Worm (Caenorhabditis elegans) whole organism, L2 larva: ENCODE results near the gene C27A7.6.

ENCODE experiments used
- C34F6.9 ChIP-seq: fragments of 150-350 bp; optimal IDR thresholded peaks from 2 replicates; lab custom pipeline; 2014; ENCODE audit warnings: missing biosample characterization, missing genetic modification characterization
- R02D3.7 ChIP-seq: fragments of 150-350 bp; optimal IDR thresholded peaks from 2 replicates; lab custom pipeline; 2014; ENCODE audit warnings: missing biosample characterization, missing genetic modification characterization
- ZK546.5 ChIP-seq: sonication (generic microtip); optimal IDR thresholded peaks from 2 replicates; lab custom pipeline; 2017; ENCODE audit warnings: missing biosample characterization, missing genetic modification characterization
- alr-1 ChIP-seq: fragments of 150-350 bp; optimal IDR thresholded peaks from 2 replicates; lab custom pipeline; 2014; ENCODE audit warnings: missing biosample characterization, missing genetic modification characterization
- aly-2 ChIP-seq: fragments of 150-350 bp; optimal IDR thresholded peaks from 2 replicates; lab custom pipeline; 2014; ENCODE audit warnings: missing biosample characterization, missing genetic modification characterization
- ama-1 ChIP-seq: fragments of 150-350 bp; optimal IDR thresholded peaks from 2 replicates; lab custom pipeline; 2018; ENCODE audit warnings: inconsistent platforms
- blmp-1 ChIP-seq: sonication (generic microtip); optimal IDR thresholded peaks from 2 replicates; lab custom pipeline; 2017; ENCODE audit warnings: missing genetic modification characterization, mild to moderate bottlenecking, missing compliant biosample characterization, antibody characterized with exemption, moderate library complexity; ENCODE audit not compliant: insufficient read depth
- ceh-82 ChIP-seq: fragments of 150-350 bp; optimal IDR thresholded peaks from 2 replicates; lab custom pipeline; 2014; ENCODE audit warnings: missing biosample characterization, missing genetic modification characterization
- crh-2 ChIP-seq: sonication (generic microtip); optimal IDR thresholded peaks from 2 replicates; lab custom pipeline; 2017; ENCODE audit warnings: missing biosample characterization, missing genetic modification characterization
- fos-1 ChIP-seq: fragments of 150-350 bp; optimal IDR thresholded peaks from 2 replicates; lab custom pipeline; 2014; ENCODE audit warnings: missing biosample characterization, missing genetic modification characterization
- gmeb-1 ChIP-seq: fragments of 150-350 bp; optimal IDR thresholded peaks from 2 replicates; lab custom pipeline; 2014; ENCODE audit warnings: missing biosample characterization, missing genetic modification characterization
- lin-11 ChIP-seq: fragments of 150-350 bp; sonication (generic microtip); optimal IDR thresholded peaks from 2 replicates; lab custom pipeline; 2014; ENCODE audit warnings: missing biosample characterization, missing genetic modification characterization, inconsistent platforms, mixed read lengths
- lin-13 ChIP-seq: fragments of 150-350 bp; optimal IDR thresholded peaks from 2 replicates; lab custom pipeline; 2014; ENCODE audit warnings: missing biosample characterization, missing genetic modification reagents, missing genetic modification characterization
- lin-39 ChIP-seq: fragments of 150-350 bp; optimal IDR thresholded peaks from 2 replicates; lab custom pipeline; 2014; ENCODE audit warnings: missing biosample characterization, missing genetic modification reagents, missing genetic modification characterization
- lsy-2 ChIP-seq, 2 experiments: fragments of 150-350 bp in 1 of 2; sonication (generic microtip) in 1 of 2; optimal IDR thresholded peaks; 2 replicates each; lab custom pipeline; 2014 to 2017; ENCODE audit warnings: missing biosample characterization in 2 of 2, missing genetic modification characterization in 2 of 2
- mab-5 ChIP-seq: fragments of 150-350 bp; optimal IDR thresholded peaks from 2 replicates; lab custom pipeline; 2014; ENCODE audit warnings: missing biosample characterization, missing genetic modification characterization
- mbf-1 ChIP-seq: sonication (generic microtip); optimal IDR thresholded peaks from 2 replicates; lab custom pipeline; 2017; ENCODE audit warnings: missing biosample characterization, missing genetic modification characterization
- nhr-129 ChIP-seq: fragments of 150-350 bp; optimal IDR thresholded peaks from 2 replicates; lab custom pipeline; 2014; ENCODE audit warnings: missing biosample characterization, missing genetic modification characterization
- nhr-21 ChIP-seq: fragments of 150-350 bp; optimal IDR thresholded peaks from 2 replicates; lab custom pipeline; 2014; ENCODE audit warnings: missing biosample characterization, missing genetic modification characterization
- nhr-237 ChIP-seq: fragments of 150-350 bp; optimal IDR thresholded peaks from 2 replicates; lab custom pipeline; 2014; ENCODE audit warnings: missing biosample characterization, missing genetic modification characterization
- nhr-25 ChIP-seq: fragments of 150-350 bp; sonication (generic microtip); optimal IDR thresholded peaks from 3 replicates; lab custom pipeline; 2014; ENCODE audit warnings: missing biosample characterization, missing genetic modification characterization
- nhr-77 ChIP-seq: fragments of 150-350 bp; optimal IDR thresholded peaks from 2 replicates; lab custom pipeline; 2014; ENCODE audit warnings: missing biosample characterization, missing genetic modification characterization
- peb-1 ChIP-seq: fragments of 150-350 bp; optimal IDR thresholded peaks from 2 replicates; lab custom pipeline; 2014; ENCODE audit warnings: missing biosample characterization, missing genetic modification characterization
- sem-4 ChIP-seq: fragments of 150-350 bp; optimal IDR thresholded peaks from 2 replicates; lab custom pipeline; 2014; ENCODE audit warnings: missing biosample characterization, missing genetic modification reagents, missing genetic modification characterization
- skn-1 ChIP-seq: sonication (generic microtip); optimal IDR thresholded peaks from 2 replicates; lab custom pipeline; 2017; ENCODE audit warnings: missing biosample characterization, missing genetic modification characterization
- sma-9 ChIP-seq, 2 experiments: fragments of 150-350 bp in 1 of 2; sonication (generic microtip) in 1 of 2; optimal IDR thresholded peaks; 2 replicates each; lab custom pipeline; 2014 to 2016; ENCODE audit warnings: missing genetic modification characterization in 2 of 2, mild to moderate bottlenecking in 1 of 2, missing biosample characterization in 1 of 2, missing compliant biosample characterization in 1 of 2, missing genetic modification reagents in 1 of 2, moderate library complexity in 1 of 2
- snpc-4 ChIP-seq: fragments of 150-350 bp; optimal IDR thresholded peaks from 2 replicates; lab custom pipeline; 2014; ENCODE audit warnings: missing biosample characterization, missing genetic modification characterization
- unc-39 ChIP-seq: fragments of 150-350 bp; optimal IDR thresholded peaks from 2 replicates; lab custom pipeline; 2014; ENCODE audit warnings: missing biosample characterization, missing genetic modification characterization
- unc-55 ChIP-seq: fragments of 150-350 bp; sonication (generic microtip); optimal IDR thresholded peaks from 3 replicates; lab custom pipeline; 2014; ENCODE audit warnings: missing biosample characterization, missing genetic modification reagents, missing genetic modification characterization
- zag-1 ChIP-seq: fragments of 150-350 bp; optimal IDR thresholded peaks from 2 replicates; lab custom pipeline; 2014; ENCODE audit warnings: missing biosample characterization, missing genetic modification characterization

Gene C27A7.6

DNA sequence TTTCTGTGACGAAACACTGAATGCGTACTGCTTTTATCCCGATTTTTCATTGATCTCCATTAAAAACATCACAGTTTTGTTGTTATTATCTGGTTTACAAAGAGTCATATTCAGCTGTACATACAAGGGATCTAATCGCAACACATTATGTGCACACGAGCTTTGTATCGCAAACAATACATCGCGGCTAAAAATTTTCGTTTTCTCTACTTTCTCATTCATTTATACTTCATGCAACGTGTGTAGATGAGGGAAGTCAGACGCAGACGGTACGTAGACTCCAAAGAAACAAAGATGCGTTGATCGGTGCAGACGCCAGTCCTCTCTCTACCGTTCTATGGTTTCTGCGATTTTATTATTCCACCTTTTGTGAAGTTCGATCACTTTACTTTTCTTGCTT is 23.7 kb downstream of the C27A7.6 start, which contains the start of gene nhr-136:
nhr-136 (plus strand) TSS at position 301 of the 400 bp plus-strand sequence.
- TF ChIP-seq nhr-129 (tag; lab: Kevin White, UChicago) (peak; percentile 21), blmp-1 (tag; lab: Kevin White, UChicago) (no peak)

DNA sequence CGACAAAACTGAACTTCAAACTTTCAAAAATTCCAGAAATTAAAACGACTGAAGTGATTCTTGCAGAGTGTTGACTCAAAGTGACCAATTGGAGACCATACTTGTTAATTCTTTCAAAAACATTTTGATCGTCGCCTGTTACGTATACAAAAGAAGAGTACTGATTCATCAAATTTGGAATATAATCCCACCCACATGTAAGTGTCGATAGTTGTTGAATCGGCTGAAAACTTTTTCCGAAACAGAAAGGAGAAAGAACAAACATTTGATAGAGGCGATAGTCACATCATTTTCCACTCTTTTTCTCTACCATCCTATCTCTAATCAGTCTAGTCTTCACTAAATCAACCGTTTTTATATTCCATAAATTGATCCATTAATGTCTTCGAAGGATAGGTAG is 26.7 kb downstream of the C27A7.6 start, which contains the start of gene nhr-153:
nhr-153 (plus strand) TSS at position 301 of the 400 bp plus-strand sequence.
- TF ChIP-seq lin-11 (tag; lab: Kevin White, UChicago) (no peak), lin-39 (tag; lab: Kevin White, UChicago) (no peak), fos-1 (tag; lab: Kevin White, UChicago) (no peak), nhr-237 (tag; lab: Kevin White, UChicago) (no peak), nhr-21 (tag; lab: Kevin White, UChicago) (no peak)

DNA sequence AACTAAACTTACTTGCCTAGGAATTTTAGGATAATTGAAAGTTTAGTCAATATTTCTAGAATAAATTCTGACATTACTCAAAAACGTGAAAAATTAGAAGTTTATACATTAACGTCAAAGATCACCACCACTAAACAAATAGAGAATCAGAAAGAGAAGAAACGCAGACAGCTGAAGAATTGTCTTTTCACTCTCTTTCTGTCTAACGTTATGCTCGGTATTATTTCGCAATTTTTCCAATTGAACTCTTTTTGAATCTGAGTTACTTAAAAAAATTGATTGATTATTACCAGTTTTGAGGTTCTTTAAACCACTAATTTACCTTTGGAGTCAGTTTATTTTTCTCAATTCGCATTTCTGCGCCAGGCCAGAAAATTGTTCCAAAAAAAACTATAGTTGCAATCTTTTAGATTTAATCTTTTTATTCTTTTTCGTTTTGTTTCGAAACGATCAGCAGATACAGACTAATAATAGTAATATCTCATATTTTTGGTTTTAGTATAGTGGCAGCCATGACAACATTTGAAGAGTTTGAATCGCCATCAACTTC is 29.7 kb downstream of the C27A7.6 start, which contains the start of gene nhr-154:
nhr-154 (plus strand) TSS at position 500 of the 550 bp plus-strand sequence.
- TF ChIP-seq fos-1 (tag; lab: Kevin White, UChicago), result peak; percentile 23
- TF ChIP-seq sma-9 (GFP tag; optimal IDR thresholded peaks at IDR 0.05; lab: Kevin White, UChicago), result peak; percentile 72
- TF ChIP-seq sma-9 (tag; optimal IDR thresholded peaks at IDR 0.05; lab: Kevin White, UChicago), result no peak
- TF ChIP-seq unc-55 (GFP tag; lab: Kevin White, UChicago), result peak; percentile 74
- TF ChIP-seq R02D3.7 (tag; lab: Kevin White, UChicago), result no peak
- TF ChIP-seq crh-2 (tag; lab: Kevin White, UChicago), result peak; percentile 42
- TF ChIP-seq ZK546.5 (tag; lab: Kevin White, UChicago), result no peak
- peak; percentile 45 for TF ChIP-seq skn-1
- no peak for TF ChIP-seq ama-1 (lab: Kevin White, UChicago)
- peak in 1 of 2 experiments; percentile 50 for TF ChIP-seq lsy-2 (tag; optimal IDR thresholded peaks at IDR 0.05; lab: Kevin White, UChicago)
- no peak for TF ChIP-seq sem-4
- TF ChIP-seq mab-5 (tag; lab: Kevin White, UChicago), result no peak
- TF ChIP-seq nhr-25, result peak; percentile 22
- no peak for TF ChIP-seq zag-1
- TF ChIP-seq C34F6.9 (tag; lab: Kevin White, UChicago), result peak; percentile 65
- peak; percentile 25 for TF ChIP-seq nhr-129 (tag; lab: Kevin White, UChicago)

DNA sequence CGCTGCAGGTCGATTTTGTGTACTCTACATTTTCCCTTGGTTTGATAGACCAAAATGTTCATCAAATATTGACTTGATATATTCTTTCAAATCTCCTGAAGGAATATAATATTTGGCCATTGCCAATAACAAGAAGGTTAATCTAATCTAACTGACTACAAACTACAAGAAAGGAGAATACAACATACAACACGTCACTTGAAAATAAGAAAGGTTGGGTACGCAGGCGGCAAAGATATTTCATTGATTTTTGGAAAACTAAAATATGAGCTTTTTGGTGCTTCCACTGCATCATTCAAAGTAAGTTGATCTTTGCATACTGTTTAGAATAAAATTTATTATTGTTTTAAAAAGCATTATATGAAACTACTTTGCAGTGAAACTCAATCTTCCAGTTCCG is 32.5 kb downstream of the C27A7.6 start, which contains the start of gene nhr-209:
nhr-209 (plus strand) TSS at position 27 of the 400 bp plus-strand sequence.
- no peak for TF ChIP-seq mbf-1 (tag; lab: Kevin White, UChicago)
- TF ChIP-seq blmp-1 (tag; lab: Kevin White, UChicago), result no peak
- TF ChIP-seq nhr-77, result no peak
- no peak for TF ChIP-seq nhr-25
- no peak for TF ChIP-seq peb-1 (tag; lab: Kevin White, UChicago)
- TF ChIP-seq nhr-237 (tag; lab: Kevin White, UChicago), result no peak
- TF ChIP-seq, all 48 proteins: peak for 0

DNA sequence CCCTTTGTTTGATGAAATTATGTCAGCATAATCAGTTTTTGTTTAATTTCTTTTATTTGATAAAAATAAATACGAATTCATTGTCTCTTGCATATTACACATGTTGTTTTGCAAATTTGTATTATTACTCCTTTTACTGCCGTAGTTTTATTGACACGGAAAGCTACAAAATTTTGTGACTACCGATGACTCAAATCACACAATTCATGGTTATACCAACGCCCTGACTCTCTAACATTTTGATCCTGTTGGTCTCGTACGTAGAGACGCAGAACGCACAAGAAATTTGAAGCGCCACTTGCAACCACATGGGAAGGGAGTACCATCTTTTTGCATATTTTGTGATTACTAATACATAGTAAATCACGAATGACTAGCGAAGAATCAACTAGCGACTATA is 34.7 kb downstream of the C27A7.6 start, which contains the start of gene nhr-207:
nhr-207 (plus strand) TSS at position 282 of the 400 bp plus-strand sequence.
- TF ChIP-seq lin-11 (tag; lab: Kevin White, UChicago), result no peak
- peak; percentile 60 for TF ChIP-seq sma-9 (GFP tag; optimal IDR thresholded peaks at IDR 0.05; lab: Kevin White, UChicago)
- no peak for TF ChIP-seq sma-9 (tag; optimal IDR thresholded peaks at IDR 0.05; lab: Kevin White, UChicago)
- TF ChIP-seq nhr-21 (tag; lab: Kevin White, UChicago), result no peak
- no peak for TF ChIP-seq aly-2 (tag; lab: Kevin White, UChicago)
- no peak for TF ChIP-seq ceh-82
- no peak for TF ChIP-seq snpc-4 (tag; lab: Kevin White, UChicago)
- TF ChIP-seq lsy-2 (tag; optimal IDR thresholded peaks at IDR 0.05; lab: Kevin White, UChicago), result no peak
- peak; percentile 9 for TF ChIP-seq nhr-129 (tag; lab: Kevin White, UChicago)
- no peak for TF ChIP-seq nhr-237 (tag; lab: Kevin White, UChicago)
- TF ChIP-seq lin-13, result no peak
- no peak for TF ChIP-seq crh-2 (tag; lab: Kevin White, UChicago)
- TF ChIP-seq fos-1 (tag; lab: Kevin White, UChicago), result peak; percentile 72
- TF ChIP-seq unc-39 (tag; lab: Kevin White, UChicago), result no peak
- no peak for TF ChIP-seq C34F6.9 (tag; lab: Kevin White, UChicago)
- no peak for TF ChIP-seq alr-1 (tag; lab: Kevin White, UChicago)

DNA sequence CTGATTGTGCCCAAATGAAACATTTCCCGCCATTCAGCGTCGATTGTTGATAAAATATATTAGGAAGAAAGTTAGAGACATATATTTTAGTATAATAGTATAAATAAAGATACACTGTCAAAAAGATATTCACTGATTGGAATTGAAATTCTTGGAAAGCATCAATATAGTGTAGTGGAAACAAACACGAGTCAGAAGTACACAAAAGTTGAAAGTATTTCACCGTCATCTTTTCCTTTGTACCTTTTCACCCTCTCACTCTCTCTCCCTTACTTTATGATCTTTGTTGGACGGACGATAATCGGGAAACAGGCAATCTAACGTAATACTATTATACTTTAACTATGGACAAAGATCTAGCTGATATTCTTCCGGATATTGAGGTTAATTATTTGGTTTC is 36.6 kb downstream of the C27A7.6 start, which contains the start of gene nhr-208:
nhr-208 (plus strand) TSS at position 288 of the 400 bp plus-strand sequence.
- TF ChIP-seq fos-1 (tag; lab: Kevin White, UChicago) (peak; percentile 11), ama-1 (lab: Kevin White, UChicago) (no peak), gmeb-1 (tag; lab: Kevin White, UChicago) (no peak), sma-9 (GFP tag; optimal IDR thresholded peaks at IDR 0.05; lab: Kevin White, UChicago) (peak; percentile 11), sma-9 (tag; optimal IDR thresholded peaks at IDR 0.05; lab: Kevin White, UChicago) (no peak)
